Worm (Caenorhabditis elegans): ENCODE results near the gene nspb-8.
A peak's percentile ranks its signal among the peaks of the same experiment; 100 is the strongest.

nspb-8 gene

ce11 chrII:14576429-14576828 is 4.0 kb downstream of the nspb-8 start, which contains the start of gene C01G12.13:
C01G12.13 (plus strand) TSS chrII:14576729.
- TF ChIP-seq snu-23 (GFP tag; optimal IDR thresholded peaks at IDR 0.05) = no peak
- TF ChIP-seq efl-3 (GFP tag; optimal IDR thresholded peaks at IDR 0.05) = no peak
- TF ChIP-seq fkh-4 (tag; optimal IDR thresholded peaks at IDR 0.05; ENCODE audit: borderline replicate concordance) = no peak
- TF ChIP-seq lin-14 (GFP tag; optimal IDR thresholded peaks at IDR 0.05) = no peak
- no peak for TF ChIP-seq nhr-85 (tag)

ce11 chrII:14574790-14575189 is 5.7 kb downstream of the nspb-8 start:
- TF ChIP-seq egl-27 (tag; optimal IDR thresholded peaks at IDR 0.05) (no peak), C16A3.4 (tag; optimal IDR thresholded peaks at IDR 0.05) (no peak), lin-35 (GFP tag; optimal IDR thresholded peaks at IDR 0.05) (no peak), mef-2 (tag; optimal IDR thresholded peaks at IDR 0.05) (no peak), efl-1 (optimal IDR thresholded peaks at IDR 0.05) (no peak), efl-1 (GFP tag; optimal IDR thresholded peaks at IDR 0.05 in 1 of 2) (no peak), C04F5.9 (tag; optimal IDR thresholded peaks at IDR 0.05) (no peak), tbx-2 (tag; optimal IDR thresholded peaks at IDR 0.05) (no peak), hlh-17 (GFP tag; optimal IDR thresholded peaks at IDR 0.05; ENCODE audit: borderline replicate concordance) (no peak), pax-3 (tag; optimal IDR thresholded peaks at IDR 0.05) (no peak), ceh-88 (GFP tag; IDR thresholded peaks at IDR 0.05) (no peak), skn-1 (tag; optimal IDR thresholded peaks at IDR 0.05) (no peak), blmp-1 (tag; optimal IDR thresholded peaks at IDR 0.05) (no peak), ztf-11 (tag; optimal IDR thresholded peaks at IDR 0.05) (no peak), pag-3 (tag; optimal IDR thresholded peaks at IDR 0.05; ENCODE audit: borderline replicate concordance, insufficient read depth) (no peak)

- TF ChIP-seq nhr-47 (tag; optimal IDR thresholded peaks at IDR 0.05) (no peak), ets-5 (GFP tag; IDR thresholded peaks at IDR 0.05) (no peak), rnt-1 (tag; optimal IDR thresholded peaks at IDR 0.05) (no peak), vab-15 (tag; optimal IDR thresholded peaks at IDR 0.05) (no peak), pqm-1 (tag; optimal IDR thresholded peaks at IDR 0.05) (no peak), tbx-2 (tag; optimal IDR thresholded peaks at IDR 0.05) (no peak)
Measured at ce11 chrII:14573315-14573714, 7.1 kb downstream of the nspb-8 start, which contains the start of gene madf-5. madf-5 (plus strand) TSS chrII:14573615.

- TF ChIP-seq lin-35 (GFP tag; optimal IDR thresholded peaks at IDR 0.05) (no peak), ceh-88 (GFP tag; IDR thresholded peaks at IDR 0.05) (no peak), nhr-77 (tag; optimal IDR thresholded peaks at IDR 0.05) (peak; percentile 71), lir-3 (tag; optimal IDR thresholded peaks at IDR 0.05; ENCODE audit: poor library complexity) (no peak), nhr-12 (tag; optimal IDR thresholded peaks at IDR 0.05) (no peak), grh-1 (GFP tag; IDR thresholded peaks at IDR 0.05) (no peak), lin-39 (tag; optimal IDR thresholded peaks at IDR 0.05) (no peak), lsy-2 (tag; optimal IDR thresholded peaks at IDR 0.05) (peak in 1 of 2 experiments; percentile 4), nhr-76 (tag; optimal IDR thresholded peaks at IDR 0.05) (no peak), fos-1 (tag; optimal IDR thresholded peaks at IDR 0.05) (no peak), aha-1 (tag; optimal IDR thresholded peaks at IDR 0.05) (no peak), efl-1 (optimal IDR thresholded peaks at IDR 0.05) (no peak), efl-1 (GFP tag; optimal IDR thresholded peaks at IDR 0.05 in 1 of 2) (peak in 1 of 2 experiments; percentile 91), C04F5.9 (tag; optimal IDR thresholded peaks at IDR 0.05) (no peak), tlp-1 (tag; optimal IDR thresholded peaks at IDR 0.05) (no peak), ets-5 (GFP tag; IDR thresholded peaks at IDR 0.05) (no peak)
Measured at ce11 chrII:14570541-14571160, 9.8 kb downstream of the nspb-8 start.

ce11 chrII:14569322-14569721 is 11.1 kb downstream of the nspb-8 start:
- peak; percentile 3 for TF ChIP-seq skn-1 (tag; optimal IDR thresholded peaks at IDR 0.05)
- no peak for TF ChIP-seq tlp-1 (tag; optimal IDR thresholded peaks at IDR 0.05)
- no peak for TF ChIP-seq ztf-11 (tag; optimal IDR thresholded peaks at IDR 0.05)
- no peak for TF ChIP-seq ceh-82 (tag; optimal IDR thresholded peaks at IDR 0.05)
- peak; percentile 36 for TF ChIP-seq nhr-47 (tag; optimal IDR thresholded peaks at IDR 0.05)
- peak; percentile 32 to 70 for TF ChIP-seq efl-1 (optimal IDR thresholded peaks at IDR 0.05)
- peak; percentile 9 to 66 for TF ChIP-seq efl-1 (GFP tag; optimal IDR thresholded peaks at IDR 0.05 in 1 of 2)
- TF ChIP-seq tbx-2 (tag; optimal IDR thresholded peaks at IDR 0.05) = peak; percentile 50
- peak; percentile 11 for TF ChIP-seq unc-86 (tag; optimal IDR thresholded peaks at IDR 0.05)
- TF ChIP-seq efl-3 (GFP tag; optimal IDR thresholded peaks at IDR 0.05) = no peak
- TF ChIP-seq egl-13 (tag; optimal IDR thresholded peaks at IDR 0.05) = peak; percentile 41
- no peak for TF ChIP-seq fkh-8 (tag; optimal IDR thresholded peaks at IDR 0.05)
- no peak for TF ChIP-seq sptf-1 (tag; optimal IDR thresholded peaks at IDR 0.05)
- TF ChIP-seq ama-1 (optimal IDR thresholded peaks at IDR 0.05) = no peak
- TF ChIP-seq lsy-2 (tag; optimal IDR thresholded peaks at IDR 0.05) = peak; percentile 11 to 33
- no peak for TF ChIP-seq ceh-63 (GFP tag; optimal IDR thresholded peaks at IDR 0.05)
- TF ChIP-seq isw-1 (GFP tag; IDR thresholded peaks at IDR 0.05) = peak; percentile 20
- no peak for TF ChIP-seq pqm-1 (tag; optimal IDR thresholded peaks at IDR 0.05)
- peak; percentile 48 for TF ChIP-seq nhr-85 (tag)
- TF ChIP-seq blmp-1 (tag; optimal IDR thresholded peaks at IDR 0.05) = peak; percentile 40
- TF ChIP-seq grh-1 (GFP tag; IDR thresholded peaks at IDR 0.05) = no peak
